Fruit fly (Drosophila melanogaster) whole organism, pupa: ENCODE measurements around the gene CG9265.

Source experiments
- CG12605 ChIP-seq: fragments of 200-800 bp; sonication (Bioruptor generic); IDR thresholded peaks from 2 replicates; pipeline ENCODE4 v1.3.6; 2022; ENCODE audit warnings: missing biosample characterization, missing genetic modification characterization
- CG34367 ChIP-seq: fragments of 200-800 bp; sonication (Bioruptor generic); optimal IDR thresholded peaks from 2 replicates; lab custom pipeline; 2018; ENCODE audit warnings: missing biosample characterization, mild to moderate bottlenecking, missing genetic modification characterization

- TF ChIP-seq CG12605 (GFP tag; lab: Robert Waterston, UW) (no peak), CG34367 (no peak)
Observed at dm6 chr2L:21035704-21036369, 35.5 kb downstream of the CG9265 start.
